Fruit fly (Drosophila melanogaster): ENCODE results near the gene Neurl4.

Neurl4 gene

DNA sequence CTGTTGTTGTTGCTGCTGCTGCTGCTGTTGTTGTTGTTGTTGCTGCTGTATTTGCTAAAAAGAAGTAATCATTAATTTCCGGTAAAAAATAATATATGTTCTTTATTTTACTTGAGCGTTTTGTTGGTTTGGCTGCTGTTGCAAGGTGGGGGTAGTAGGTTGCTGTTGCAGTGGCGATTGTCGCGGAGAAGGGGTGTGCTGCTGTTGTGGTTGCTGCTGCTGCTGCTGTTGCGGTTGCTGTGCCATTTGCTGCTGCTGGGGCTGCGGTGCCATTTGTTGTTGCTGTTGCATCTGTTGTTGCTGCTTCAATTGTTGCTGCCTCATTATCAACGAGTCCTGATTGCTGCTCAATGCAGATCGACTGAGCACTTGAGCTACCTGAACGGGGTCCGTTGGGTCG lies 24.0 kb downstream of the Neurl4 start:
- TF ChIP-seq CG8478 (optimal IDR thresholded peaks at IDR 0.05) = no peak
- no peak for TF ChIP-seq CTCF (optimal IDR thresholded peaks at IDR 0.05)

DNA sequence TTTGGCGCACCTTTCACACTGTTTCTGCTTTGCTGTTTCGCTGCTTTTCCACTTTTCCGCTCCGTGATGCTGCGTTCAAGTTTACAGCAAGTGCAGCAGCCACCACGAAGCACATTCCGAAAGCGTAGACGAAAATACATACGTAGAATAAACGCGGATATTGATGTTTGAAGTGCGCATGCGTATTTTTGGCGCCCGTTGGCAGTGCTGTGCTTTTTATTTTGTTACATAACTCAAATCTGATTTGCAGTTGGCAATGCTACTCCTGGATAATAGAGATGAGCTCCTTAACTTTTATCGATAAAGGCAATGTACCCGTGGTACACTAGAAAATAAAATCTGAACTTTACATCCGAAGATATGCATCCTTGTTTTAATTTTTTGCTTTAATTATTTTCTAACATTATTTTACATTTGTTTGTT lies 43.0 kb downstream of the Neurl4 start:
- TF ChIP-seq CG8478 (optimal IDR thresholded peaks at IDR 0.05) (no peak), CTCF (optimal IDR thresholded peaks at IDR 0.05) (no peak)

dm6 chr3L:14005627-14006287 lies 43.9 kb downstream of the Neurl4 start:
- TF ChIP-seq CG8478 (optimal IDR thresholded peaks at IDR 0.05) (no peak), CTCF (optimal IDR thresholded peaks at IDR 0.05) (no peak)

dm6 chr3L:14004963-14005458 lies 44.7 kb downstream of the Neurl4 start:
- TF ChIP-seq CG8478 (optimal IDR thresholded peaks at IDR 0.05) (no peak), CTCF (optimal IDR thresholded peaks at IDR 0.05) (no peak)

dm6 chr3L:14004041-14004407 lies 45.7 kb downstream of the Neurl4 start:
- no peak for TF ChIP-seq CG8478 (optimal IDR thresholded peaks at IDR 0.05)
- no peak for TF ChIP-seq CTCF (optimal IDR thresholded peaks at IDR 0.05)

DNA sequence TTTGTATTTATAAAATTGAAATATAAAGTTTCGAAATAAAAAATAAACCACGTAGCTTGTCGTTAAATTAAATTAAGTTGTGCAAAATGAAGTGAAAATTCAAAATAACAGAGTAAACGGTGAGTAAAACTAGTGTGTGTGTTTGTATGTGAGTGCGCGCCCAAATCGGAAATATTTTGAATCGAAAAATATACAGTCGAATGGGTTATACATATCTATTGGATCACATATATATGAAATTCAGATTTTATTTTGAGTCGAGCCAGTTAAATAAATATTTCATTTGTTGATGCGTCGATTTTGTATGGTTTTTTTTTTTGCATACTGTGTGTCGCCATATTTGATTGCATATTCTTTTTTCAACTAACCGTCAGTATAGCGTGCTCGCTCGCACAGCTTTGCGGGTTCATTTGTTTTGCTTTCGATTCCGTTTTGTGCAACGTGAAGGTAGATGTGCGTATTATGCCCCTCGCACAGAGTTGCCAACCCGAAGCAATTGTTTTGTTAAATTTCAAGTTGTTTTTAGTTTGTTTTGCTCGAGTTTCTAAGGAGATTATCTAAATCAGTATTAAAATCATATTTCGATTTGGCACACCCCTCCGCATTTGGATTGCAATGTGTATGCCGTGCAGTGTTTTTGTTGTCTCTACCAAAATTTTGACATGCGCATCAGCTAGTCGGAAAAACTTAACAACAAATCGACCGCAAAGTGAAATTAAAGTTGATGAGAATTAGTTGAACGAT lies 46.2 kb downstream of the Neurl4 start:
- TF ChIP-seq CTCF (optimal IDR thresholded peaks at IDR 0.05) = no peak

DNA sequence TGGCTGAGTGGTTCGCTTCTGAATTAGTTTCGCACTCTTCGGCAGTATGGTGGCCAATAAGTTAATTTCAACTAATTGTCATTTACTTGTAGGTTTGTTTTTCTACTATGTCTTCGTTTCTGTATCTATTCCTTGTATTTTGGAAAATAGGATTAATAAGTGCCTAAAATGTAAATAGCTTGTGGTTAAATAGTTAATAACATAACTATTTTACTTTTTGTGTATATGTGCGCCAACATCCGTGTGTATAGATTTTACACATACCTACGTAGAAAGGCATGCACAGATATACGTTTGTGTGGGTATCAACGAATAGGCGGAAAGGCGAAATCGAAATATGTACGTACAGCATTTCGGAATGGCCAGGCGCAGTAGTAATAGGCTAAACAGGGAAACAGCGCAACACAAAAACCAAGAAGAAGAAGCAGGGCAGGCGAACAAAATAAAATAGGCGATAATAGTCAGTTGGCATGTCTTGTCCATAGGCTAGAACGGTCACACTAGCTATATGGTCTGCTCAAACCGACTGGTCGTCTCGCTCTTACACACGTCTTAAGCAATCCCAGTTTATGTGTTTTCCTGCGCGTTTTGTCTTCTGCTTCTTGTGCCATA lies 47.1 kb downstream of the Neurl4 start:
- no peak for TF ChIP-seq CG8478 (optimal IDR thresholded peaks at IDR 0.05)
- peak in 1 of 2 experiments; percentile 4 for TF ChIP-seq CTCF (optimal IDR thresholded peaks at IDR 0.05)

DNA sequence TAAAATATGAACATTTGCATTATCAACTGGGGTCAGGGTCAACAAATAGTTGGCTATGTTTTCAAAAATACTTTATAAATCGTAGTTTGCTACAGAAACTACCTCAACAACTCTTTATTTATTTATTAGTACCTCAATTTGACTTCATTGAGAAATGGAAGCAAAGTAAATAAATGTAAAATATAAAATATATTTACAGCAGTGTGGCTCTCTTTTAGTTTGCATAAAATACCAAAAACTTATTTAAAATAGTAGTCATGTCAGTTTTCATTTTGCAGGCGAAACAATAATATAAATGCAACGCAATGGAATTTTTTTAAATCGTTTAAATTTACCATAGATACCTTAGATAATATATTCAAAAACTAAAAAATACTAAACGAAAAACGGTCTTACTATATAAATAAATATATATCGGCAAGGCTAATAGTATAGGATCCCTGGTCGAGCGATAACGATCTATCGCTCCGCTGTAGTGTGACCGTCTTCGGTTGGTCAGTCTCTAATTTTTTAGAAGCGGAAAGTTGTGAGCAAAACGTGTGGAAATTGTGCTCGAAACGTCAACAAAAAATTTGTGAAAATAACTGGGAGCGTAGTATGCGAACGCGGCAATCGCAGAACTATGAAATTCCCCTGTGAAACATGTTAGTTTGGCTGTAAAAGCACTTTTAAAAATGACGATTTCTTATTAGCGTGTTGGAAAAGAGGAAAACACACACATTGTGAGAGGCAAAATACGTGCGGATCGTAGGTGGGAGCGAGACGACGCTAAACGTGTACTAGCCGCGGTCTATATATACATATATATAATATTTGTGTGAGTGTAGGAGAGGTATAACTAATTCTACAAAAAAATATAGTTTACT lies 47.8 kb downstream of the Neurl4 start, which contains the start of the genes Nprl3 and upSET:
TSS of gene Nprl3 (minus strand) at position 223 of the 866 bp plus-strand sequence.
TSS of gene upSET (plus strand) at position 470 of the 866 bp plus-strand sequence.
- no peak for TF ChIP-seq CTCF (optimal IDR thresholded peaks at IDR 0.05)
- TF ChIP-seq CG8478 (optimal IDR thresholded peaks at IDR 0.05) = no peak

DNA sequence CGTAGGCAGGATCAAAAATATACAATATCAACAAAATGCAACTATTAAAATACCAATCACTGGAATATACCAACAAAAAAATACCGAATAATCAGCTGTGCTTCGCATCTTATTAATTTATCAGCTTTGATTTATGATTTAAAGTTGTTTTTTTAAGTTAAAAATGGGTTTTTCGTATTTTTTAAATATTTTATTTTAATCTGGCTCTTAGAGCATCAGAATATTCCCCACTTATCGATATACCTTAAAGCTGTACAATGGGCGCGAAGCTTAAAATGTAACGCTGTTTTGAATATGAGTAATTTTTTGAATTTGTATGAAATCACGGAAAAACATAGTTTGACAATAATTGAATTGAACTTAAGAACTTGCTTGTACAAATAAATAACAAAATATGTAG lies 50.5 kb downstream of the Neurl4 start, which contains the start of gene CG17359:
TSS of gene CG17359 (minus strand) at position 48 of the 400 bp plus-strand sequence.
- TF ChIP-seq CTCF (optimal IDR thresholded peaks at IDR 0.05) (no peak), CG8478 (optimal IDR thresholded peaks at IDR 0.05) (no peak)

DNA sequence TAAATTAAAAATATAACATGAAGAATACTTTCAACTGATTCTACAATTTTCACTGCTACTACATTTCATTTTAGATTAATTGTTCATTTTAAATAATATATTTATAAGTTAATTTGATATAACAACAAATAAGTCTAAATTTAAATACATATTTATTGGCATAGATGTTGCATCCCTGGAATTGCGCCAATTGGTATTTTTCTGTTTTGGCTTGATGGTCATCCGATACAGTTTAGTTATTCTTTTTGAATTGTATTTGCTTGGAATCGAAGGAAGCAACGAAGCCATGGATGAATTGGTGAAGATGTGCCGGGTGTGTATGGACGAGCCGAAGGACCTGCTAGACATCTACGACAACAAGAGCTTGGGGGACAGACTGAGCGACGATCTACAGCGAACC lies 52.7 kb downstream of the Neurl4 start, which contains the start of gene CG17361:
TSS of gene CG17361 (plus strand) at position 200 of the 400 bp plus-strand sequence.
- TF ChIP-seq CG8478 (optimal IDR thresholded peaks at IDR 0.05) (no peak), CTCF (optimal IDR thresholded peaks at IDR 0.05) (no peak)

dm6 chr3L:13996437-13996836 lies 53.3 kb downstream of the Neurl4 start:
- TF ChIP-seq CG8478 (optimal IDR thresholded peaks at IDR 0.05) (no peak), CTCF (optimal IDR thresholded peaks at IDR 0.05) (no peak)

- TF ChIP-seq CG8478 (optimal IDR thresholded peaks at IDR 0.05) = no peak
- no peak for TF ChIP-seq CTCF (optimal IDR thresholded peaks at IDR 0.05)
These were observed 55.7 kb downstream of the Neurl4 start, which contains the start of gene CtsK1 for dm6 chr3L:13993742-13994719. TSS of gene CtsK1 (plus strand) at chr3L:13994231.

Data from S2 (cell line).